Fruit fly (Drosophila melanogaster) whole organism, embryonic: ENCODE results near the gene Piezo.

Experiments used
- BEAF-32 ChIP-seq: fragments of 200-800 bp; sonication (Bioruptor generic); optimal IDR thresholded peaks from 3 replicates; lab custom pipeline; 2017; ENCODE audit warnings: missing biosample characterization, missing genetic modification characterization, mild to moderate bottlenecking, moderate library complexity, missing genetic modification reagents
- CG10979 ChIP-seq: fragments of 200-800 bp; sonication (Bioruptor generic); optimal IDR thresholded peaks from 2 replicates; lab custom pipeline; 2018; ENCODE audit warnings: missing biosample characterization, mild to moderate bottlenecking, missing genetic modification characterization, moderate library complexity
- CG12391 ChIP-seq: fragments of 200-800 bp; sonication (Bioruptor generic); optimal IDR thresholded peaks from 3 replicates; lab custom pipeline; 2018; ENCODE audit warnings: missing biosample characterization, mild to moderate bottlenecking, missing genetic modification characterization, moderate library complexity
- CG13296 ChIP-seq: fragments of 200-800 bp; sonication (Bioruptor generic); optimal IDR thresholded peaks from 3 replicates; lab custom pipeline; 2018; ENCODE audit warnings: missing biosample characterization, mild to moderate bottlenecking, missing genetic modification characterization
- CG17328 ChIP-seq: fragments of 200-800 bp; sonication (Bioruptor generic); IDR thresholded peaks from 2 replicates; pipeline ENCODE4 v1.3.6; 2022; ENCODE audit warnings: missing biosample characterization, missing genetic modification characterization
- CG2129 ChIP-seq: fragments of 200-800 bp; sonication (Bioruptor generic); IDR thresholded peaks from 2 replicates; pipeline ENCODE4 v1.3.6; 2022; ENCODE audit warnings: missing biosample characterization, missing genetic modification characterization; ENCODE audit not compliant: partially characterized antibody
- CG2678 ChIP-seq: fragments of 200-800 bp; sonication (Bioruptor generic); optimal IDR thresholded peaks from 3 replicates; lab custom pipeline; 2019; ENCODE audit warnings: missing biosample characterization, mild to moderate bottlenecking, missing genetic modification characterization, moderate library complexity
- CG34224 ChIP-seq: fragments of 200-800 bp; sonication (Bioruptor generic); IDR thresholded peaks from 3 replicates; pipeline ENCODE4 v1.3.6; 2022; ENCODE audit warnings: missing biosample characterization, missing genetic modification characterization; ENCODE audit not compliant: partially characterized antibody
- CG3847 ChIP-seq: fragments of 200-800 bp; sonication (Bioruptor generic); IDR thresholded peaks from 2 replicates; pipeline ENCODE4 v1.3.6; 2022; ENCODE audit warnings: missing biosample characterization, missing genetic modification characterization
- CG3995 ChIP-seq: fragments of 200-800 bp; sonication (Bioruptor generic); optimal IDR thresholded peaks from 3 replicates; lab custom pipeline; 2016; ENCODE audit warnings: missing biosample characterization, missing genetic modification characterization
- CG4820 ChIP-seq: fragments of 200-800 bp; sonication (Bioruptor generic); optimal IDR thresholded peaks from 3 replicates; lab custom pipeline; 2016; ENCODE audit warnings: missing biosample characterization, missing genetic modification characterization
- CG4854 ChIP-seq: fragments of 200-800 bp; sonication (Bioruptor generic); optimal IDR thresholded peaks from 2 replicates; lab custom pipeline; 2016; ENCODE audit warnings: missing biosample characterization, missing genetic modification characterization, inconsistent platforms
- D19B ChIP-seq: fragments of 200-800 bp; sonication (Bioruptor generic); optimal IDR thresholded peaks from 2 replicates; lab custom pipeline; 2017; ENCODE audit warnings: missing biosample characterization, mild to moderate bottlenecking, missing genetic modification characterization
- Dbx ChIP-seq: fragments of 200-800 bp; sonication (Bioruptor generic); IDR thresholded peaks from 3 replicates; pipeline ENCODE4 v1.3.6; 2022; ENCODE audit warnings: missing biosample characterization, missing genetic modification characterization
- Dp ChIP-seq: fragments of 200-800 bp; sonication (Bioruptor generic); optimal IDR thresholded peaks from 2 replicates; lab custom pipeline; 2018; ENCODE audit warnings: missing biosample characterization, mild to moderate bottlenecking, missing genetic modification characterization, moderate library complexity
- Dref ChIP-seq: fragments of 200-800 bp; sonication (Bioruptor generic); IDR thresholded peaks from 2 replicates; pipeline ENCODE4 v1.3.6; 2022; ENCODE audit warnings: missing biosample characterization, missing genetic modification characterization
- Drgx ChIP-seq: fragments of 200-800 bp; sonication (Bioruptor generic); IDR thresholded peaks from 2 replicates; pipeline ENCODE4 v1.3.6; 2022; ENCODE audit warnings: missing biosample characterization, missing genetic modification characterization
- E2f2 ChIP-seq: fragments of 200-800 bp; sonication (Bioruptor generic); IDR thresholded peaks from 2 replicates; pipeline ENCODE4 v1.3.6; 2022; ENCODE audit warnings: missing biosample characterization, missing genetic modification characterization
- ERR ChIP-seq: fragments of 200-800 bp; sonication (Bioruptor generic); optimal IDR thresholded peaks from 2 replicates; lab custom pipeline; 2016; ENCODE audit warnings: missing biosample characterization, missing genetic modification characterization
- Ets65A ChIP-seq: fragments of 200-800 bp; sonication (Bioruptor generic); peaks from one replicate; lab custom pipeline; 2016; ENCODE audit warnings: missing biosample characterization, missing genetic modification characterization
- GATAe ChIP-seq: fragments of 200-800 bp; sonication (Bioruptor generic); conservative IDR thresholded peaks from 2 replicates; pipeline ENCODE4 v1.3.6; 2022; ENCODE audit warnings: missing biosample characterization, missing genetic modification characterization
- Hmx ChIP-seq: fragments of 200-800 bp; sonication (Bioruptor generic); optimal IDR thresholded peaks from 2 replicates; lab custom pipeline; 2016; ENCODE audit warnings: missing biosample characterization, missing genetic modification characterization
- MESR4 ChIP-seq: fragments of 200-800 bp; sonication (Bioruptor generic); optimal IDR thresholded peaks from 2 replicates; lab custom pipeline; 2018; ENCODE audit warnings: missing biosample characterization, mild to moderate bottlenecking, missing genetic modification characterization, moderate library complexity
- MTF-1 ChIP-seq: fragments of 200-800 bp; sonication (Bioruptor generic); optimal IDR thresholded peaks from 2 replicates; lab custom pipeline; 2018; ENCODE audit warnings: missing biosample characterization, mild to moderate bottlenecking, missing genetic modification characterization, borderline replicate concordance
- Med ChIP-seq: fragments of 200-800 bp; sonication (Bioruptor generic); peaks from one replicate; lab custom pipeline; 2016; ENCODE audit warnings: missing biosample characterization, missing genetic modification characterization, mild to moderate bottlenecking, inconsistent platforms, moderate library complexity
- Pdp1 ChIP-seq, 2 experiments: fragments of 200-800 bp; sonication (Bioruptor generic); optimal IDR thresholded peaks; 3 replicates each; lab custom pipeline; 2016; ENCODE audit warnings: missing biosample characterization in 2 of 2, missing genetic modification characterization in 2 of 2, mild to moderate bottlenecking in 1 of 2, moderate library complexity in 1 of 2
- Rfx ChIP-seq: fragments of 200-800 bp; sonication (Bioruptor generic); IDR thresholded peaks from 2 replicates; pipeline ENCODE4 v1.3.6; 2022; ENCODE audit warnings: missing biosample characterization, missing genetic modification characterization
- Spps ChIP-seq: fragments of 200-800 bp; sonication (Bioruptor generic); optimal IDR thresholded peaks from 2 replicates; lab custom pipeline; 2018; ENCODE audit warnings: missing biosample characterization, mild to moderate bottlenecking, missing genetic modification characterization
- Xbp1 ChIP-seq: fragments of 200-800 bp; sonication (Bioruptor generic); optimal IDR thresholded peaks from 3 replicates; lab custom pipeline; 2016; ENCODE audit warnings: missing biosample characterization, mild to moderate bottlenecking, missing genetic modification characterization
- ase ChIP-seq: fragments of 200-800 bp; sonication (Bioruptor generic); IDR thresholded peaks from 3 replicates; pipeline ENCODE4 v1.3.6; 2022; ENCODE audit warnings: missing biosample characterization, missing genetic modification characterization
- bab2 ChIP-seq: fragments of 200-800 bp; sonication (Bioruptor generic); optimal IDR thresholded peaks from 2 replicates; lab custom pipeline; 2016; ENCODE audit warnings: missing biosample characterization, missing genetic modification characterization
- br ChIP-seq: fragments of >200 bp; optimal IDR thresholded peaks from 2 replicates; lab custom pipeline; 2017
- cad ChIP-seq: fragments of >200 bp; optimal IDR thresholded peaks from 2 replicates; lab custom pipeline; 2017; ENCODE audit warnings: missing biosample characterization, missing genetic modification characterization
- cato ChIP-seq: fragments of 200-800 bp; sonication (Bioruptor generic); optimal IDR thresholded peaks from 2 replicates; lab custom pipeline; 2016; ENCODE audit warnings: missing biosample characterization, missing genetic modification characterization, borderline replicate concordance
- corto ChIP-seq: fragments of 200-800 bp; sonication (Bioruptor generic); optimal IDR thresholded peaks from 2 replicates; lab custom pipeline; 2016; ENCODE audit warnings: missing biosample characterization, mild to moderate bottlenecking, missing genetic modification characterization, moderate library complexity
- crol ChIP-seq: fragments of 200-800 bp; sonication (Bioruptor generic); IDR thresholded peaks from 2 replicates; pipeline ENCODE4 v1.3.6; 2022; ENCODE audit warnings: missing biosample characterization, missing genetic modification characterization
- jumu ChIP-seq: fragments of 200-800 bp; sonication (Bioruptor generic); optimal IDR thresholded peaks from 3 replicates; lab custom pipeline; 2016; ENCODE audit warnings: missing biosample characterization, missing genetic modification characterization
- nerfin-2 ChIP-seq: fragments of 200-800 bp; sonication (Bioruptor generic); IDR thresholded peaks from 2 replicates; pipeline ENCODE4 v1.3.6; 2022; ENCODE audit warnings: missing biosample characterization, missing genetic modification characterization; ENCODE audit not compliant: partially characterized antibody
- nom ChIP-seq: fragments of 200-800 bp; sonication (Bioruptor generic); optimal IDR thresholded peaks from 2 replicates; lab custom pipeline; 2017; ENCODE audit warnings: missing biosample characterization, missing genetic modification characterization, mild to moderate bottlenecking, moderate library complexity, missing genetic modification reagents
- pfk ChIP-seq: fragments of 200-800 bp; sonication (Bioruptor generic); optimal IDR thresholded peaks from 2 replicates; lab custom pipeline; 2018; ENCODE audit warnings: missing biosample characterization, mild to moderate bottlenecking, missing genetic modification characterization, moderate library complexity
- psq ChIP-seq: fragments of 200-800 bp; sonication (Bioruptor generic); optimal IDR thresholded peaks from 2 replicates; lab custom pipeline; 2017; ENCODE audit warnings: missing biosample characterization, missing genetic modification characterization
- ro ChIP-seq: fragments of 200-800 bp; sonication (Bioruptor generic); IDR thresholded peaks from 2 replicates; pipeline ENCODE4 v1.3.6; 2022; ENCODE audit warnings: missing biosample characterization, missing genetic modification characterization
- row ChIP-seq: fragments of 200-800 bp; sonication (Bioruptor generic); IDR thresholded peaks from 3 replicates; pipeline ENCODE4 v1.3.6; 2022; ENCODE audit warnings: missing biosample characterization, missing genetic modification characterization
- sens ChIP-seq: fragments of 200-800 bp; sonication (Bioruptor generic); peaks from one replicate; lab custom pipeline; 2016; ENCODE audit warnings: missing biosample characterization, missing genetic modification characterization
- slbo ChIP-seq: fragments of 200-800 bp; sonication (Bioruptor generic); IDR thresholded peaks from 2 replicates; pipeline ENCODE4 v1.3.6; 2022; ENCODE audit warnings: missing biosample characterization, missing genetic modification characterization
- sna ChIP-seq: fragments of 200-800 bp; sonication (Bioruptor generic); IDR thresholded peaks from 2 replicates; pipeline ENCODE4 v1.3.6; 2022; ENCODE audit warnings: missing biosample characterization, missing genetic modification characterization; ENCODE audit not compliant: partially characterized antibody
- tin ChIP-seq: fragments of 200-800 bp; sonication (Bioruptor generic); optimal IDR thresholded peaks from 3 replicates; lab custom pipeline; 2016; ENCODE audit warnings: missing biosample characterization, missing genetic modification characterization
- tna ChIP-seq: fragments of 200-800 bp; sonication (Bioruptor generic); IDR thresholded peaks from 2 replicates; pipeline ENCODE4 v1.3.6; 2022; ENCODE audit warnings: missing biosample characterization, missing genetic modification characterization; ENCODE audit not compliant: partially characterized antibody
- tx ChIP-seq: fragments of 200-800 bp; sonication (Bioruptor generic); optimal IDR thresholded peaks from 2 replicates; lab custom pipeline; 2016; ENCODE audit warnings: missing biosample characterization, missing genetic modification characterization

Gene Piezo

DNA sequence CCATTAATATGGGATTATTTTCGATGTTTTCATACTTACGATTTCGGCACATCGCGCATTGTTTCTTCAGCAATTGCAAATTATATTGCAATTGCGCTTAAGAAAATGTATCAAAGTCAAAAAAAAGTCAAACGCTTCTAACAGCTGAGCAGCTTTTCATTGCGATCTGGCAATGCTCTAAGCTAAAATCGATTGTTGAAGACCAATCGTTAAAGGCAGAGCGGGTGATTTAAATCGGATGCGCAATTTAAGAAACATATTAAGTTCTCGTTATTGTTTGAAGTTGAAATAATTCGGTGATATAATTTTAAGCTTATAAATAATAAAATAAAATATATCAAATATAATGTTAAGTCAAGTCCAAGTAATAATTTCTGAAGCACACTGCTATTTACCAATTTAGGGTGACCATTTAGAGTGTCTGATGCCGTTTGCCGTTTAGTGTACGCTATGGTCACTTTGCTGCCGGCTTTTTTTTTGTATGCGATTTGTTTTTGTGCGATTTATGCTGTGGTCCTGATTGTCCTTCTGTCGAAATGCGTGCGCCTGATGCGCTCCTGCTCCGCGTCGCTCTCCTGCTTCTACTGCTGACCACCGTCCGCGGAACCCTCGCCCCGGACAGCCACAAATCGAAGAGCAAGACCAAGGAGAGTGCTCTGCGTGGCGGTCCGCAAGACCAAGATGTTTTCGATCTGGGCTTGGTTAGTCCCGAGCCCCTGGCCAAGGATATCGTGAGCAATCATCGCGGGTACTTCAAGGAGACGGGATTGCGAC is 34.1 kb downstream of the Piezo start, which contains the start of the genes CG8475 and CG8460 (continued):
- TF ChIP-seq Dbx (no peak), CG3995 (GFP tag; lab: Kevin White, UChicago) (peak; percentile 89), jumu (GFP tag; lab: Kevin White, UChicago) (no peak), bab2 (GFP tag; lab: Kevin White, UChicago) (no peak), Med (GFP tag; lab: Kevin White, UChicago) (peak; percentile 70), Hmx (no peak), MTF-1 (GFP tag; lab: Kevin White, UChicago) (no peak), CG10979 (tag; lab: Kevin White, UChicago) (no peak), D19B (no peak), Xbp1 (GFP tag; lab: Kevin White, UChicago) (no peak), tin (GFP tag; lab: Kevin White, UChicago) (no peak), row (GFP tag; lab: Robert Waterston, UW) (0 out of 3 replicates have a peak, but pooled peaks have one; percentile 20), ase (GFP tag; lab: Robert Waterston, UW) (no peak), nerfin-2 (GFP tag; lab: Robert Waterston, UW) (no peak), tna (GFP tag; lab: Robert Waterston, UW) (no peak), corto (GFP tag; lab: Kevin White, UChicago) (no peak), Dref (GFP tag; lab: Robert Waterston, UW) (peak; percentile 73), psq (GFP tag; lab: Kevin White, UChicago) (no peak), CG4820 (GFP tag; lab: Kevin White, UChicago) (no peak), br (lab: Kevin White, UChicago) (no peak), Spps (tag; lab: Kevin White, UChicago) (no peak), ro (GFP tag; lab: Robert Waterston, UW) (no peak), Ets65A (peak; percentile 12), pfk (GFP tag; lab: Kevin White, UChicago) (no peak), CG17328 (peak; percentile 7; the same call in 1 of the 2 replicates), cato (no peak), nom (GFP tag; lab: Kevin White, UChicago) (no peak), ERR (peak; percentile 83), CG12391 (tag; lab: Kevin White, UChicago) (no peak), E2f2 (GFP tag; lab: Robert Waterston, UW) (peak; percentile 94), tx (GFP tag; lab: Kevin White, UChicago) (no peak), CG3847 (GFP tag; lab: Robert Waterston, UW) (0 out of 2 replicates have a peak, but pooled peaks have one; percentile 22)
- TF ChIP-seq, all 482 proteins: peak for 36

DNA sequence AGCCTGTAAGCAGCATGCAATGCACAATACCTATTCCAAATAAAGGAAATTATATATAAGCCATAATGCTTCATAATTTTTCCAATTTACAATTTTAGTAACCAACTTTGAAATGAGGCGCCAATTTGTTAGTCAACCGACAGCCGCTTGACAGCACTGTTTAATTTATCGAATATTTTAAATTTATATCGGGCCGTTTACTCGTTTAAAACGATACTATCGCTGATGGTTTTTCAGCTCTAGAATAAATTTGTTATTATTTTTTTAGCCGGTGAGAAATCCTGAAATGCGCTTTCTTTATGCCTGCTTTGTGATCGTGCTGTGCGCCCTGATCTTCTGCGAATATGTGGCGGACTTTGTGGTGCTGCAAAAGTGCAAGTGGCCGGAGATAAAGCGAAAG is 35.9 kb downstream of the Piezo start, which contains the start of gene PGAP5:
PGAP5 (plus strand) TSS at position 126 of the 400 bp plus-strand sequence.
- TF ChIP-seq GATAe (no peak), Dp (peak; percentile 96), slbo (GFP tag; lab: Robert Waterston, UW) (peak; percentile 42; the same call in 1 of the 2 replicates), CG13296 (GFP tag; lab: Kevin White, UChicago) (no peak), CG4854 (GFP tag; lab: Kevin White, UChicago) (peak; percentile 2), Dref (GFP tag; lab: Robert Waterston, UW) (peak; percentile 89), sens (GFP tag; lab: Kevin White, UChicago) (peak; percentile 84), Drgx (no peak), MESR4 (GFP tag; lab: Kevin White, UChicago) (peak; percentile 47), sna (GFP tag; lab: Robert Waterston, UW) (peak; percentile 95), Pdp1 (GFP tag; optimal IDR thresholded peaks at IDR 0.05; lab: Kevin White, UChicago) (peak in 1 of 2 experiments; percentile 54), CG2129 (GFP tag; lab: Robert Waterston, UW) (peak; percentile 94), cad (GFP tag; lab: Kevin White, UChicago) (no peak), jumu (GFP tag; lab: Kevin White, UChicago) (no peak), BEAF-32 (GFP tag; lab: Kevin White, UChicago) (peak; percentile 91), CG34224 (GFP tag; lab: Robert Waterston, UW) (peak; percentile 98), crol (no peak), CG3847 (GFP tag; lab: Robert Waterston, UW) (peak; percentile 74), bab2 (GFP tag; lab: Kevin White, UChicago) (peak; percentile 1), CG2678 (no peak), Rfx (GFP tag; lab: Robert Waterston, UW) (peak; percentile 63; the same call in 1 of the 2 replicates)
